Fruit fly (Drosophila melanogaster) S2 (cell line): Measurements from ENCODE around the gene norpA.

Experiments used
- CG8478 ChIP-seq: fragments of >200 bp; optimal IDR thresholded peaks from 2 replicates; lab custom pipeline; 2018
- CTCF ChIP-seq, 2 experiments: fragments of >200 bp; optimal IDR thresholded peaks; 2 replicates each; lab custom pipeline; 2018

The norpA gene

dm6 chrX:4329357-4329756, 6.9 kb downstream of the norpA start, which contains the start of gene CG12693:
TSS of gene CG12693 (minus strand) at chrX:4329457.
- TF ChIP-seq CG8478 (lab: Kevin White, UChicago) (no peak), CTCF (optimal IDR thresholded peaks at IDR 0.05; lab: Kevin White, UChicago) (no peak)

DNA sequence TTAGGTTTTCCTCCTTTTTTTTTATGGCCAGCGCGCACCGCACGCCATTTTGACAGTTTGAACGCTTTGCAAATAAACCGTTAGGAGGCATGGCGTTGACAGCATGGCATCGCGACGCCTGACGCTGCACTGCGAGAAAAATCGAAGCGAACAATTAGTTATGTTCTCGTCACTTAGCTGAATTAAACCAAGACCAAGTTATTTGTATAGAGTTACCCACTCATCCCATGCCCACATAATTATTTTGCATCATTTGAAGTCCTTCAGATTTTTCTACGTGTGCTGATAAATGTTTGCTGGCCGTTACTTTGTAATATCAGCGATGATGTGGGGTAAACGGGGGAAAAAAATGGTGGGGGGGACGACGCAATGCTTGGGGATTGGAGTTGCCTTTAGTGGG, 7.4 kb downstream of the norpA start:
- TF ChIP-seq CG8478 (lab: Kevin White, UChicago) (no peak), CTCF (optimal IDR thresholded peaks at IDR 0.05; lab: Kevin White, UChicago) (no peak)

- TF ChIP-seq CG8478 (lab: Kevin White, UChicago) (no peak), CTCF (optimal IDR thresholded peaks at IDR 0.05; lab: Kevin White, UChicago) (no peak)
These were observed 36.1 kb downstream of the norpA start for dm6 chrX:4358515-4358914.

- TF ChIP-seq CTCF (optimal IDR thresholded peaks at IDR 0.05; lab: Kevin White, UChicago) (peak; percentile 61 to 63), CG8478 (lab: Kevin White, UChicago) (no peak)
These were observed 43.8 kb downstream of the norpA start, which contains the start of gene CG3626 for dm6 chrX:4366196-4366595. TSS of gene CG3626 (plus strand) at chrX:4366417.

- TF ChIP-seq CTCF (optimal IDR thresholded peaks at IDR 0.05; lab: Kevin White, UChicago): no peak
- no peak for TF ChIP-seq CG8478 (lab: Kevin White, UChicago)
These were observed 53.1 kb downstream of the norpA start for dm6 chrX:4375574-4375973.

dm6 chrX:4380381-4380780, 58.0 kb downstream of the norpA start:
- TF ChIP-seq CG8478 (lab: Kevin White, UChicago) (no peak), CTCF (optimal IDR thresholded peaks at IDR 0.05; lab: Kevin White, UChicago) (no peak)

DNA sequence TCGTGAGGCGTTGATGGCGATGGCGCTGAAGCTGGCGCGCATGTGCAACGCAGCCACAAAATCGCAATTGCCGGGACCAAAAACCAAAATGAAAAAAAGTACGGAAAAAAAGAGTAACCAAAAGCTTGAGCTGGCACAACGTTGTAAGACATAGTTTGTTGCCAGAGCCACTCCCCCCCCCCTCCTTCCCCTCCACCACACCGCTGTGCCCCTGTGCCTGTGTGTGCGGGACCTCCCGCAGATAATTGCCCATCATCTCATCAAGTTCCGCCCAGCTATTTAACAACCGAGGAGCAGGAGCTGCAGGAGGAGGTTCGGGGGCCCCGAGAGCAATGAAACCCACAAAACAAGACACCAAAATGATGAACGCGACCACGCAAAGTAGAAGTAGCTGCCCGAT, 58.7 kb downstream of the norpA start:
- no peak for TF ChIP-seq CG8478 (lab: Kevin White, UChicago)
- no peak for TF ChIP-seq CTCF (optimal IDR thresholded peaks at IDR 0.05; lab: Kevin White, UChicago)

DNA sequence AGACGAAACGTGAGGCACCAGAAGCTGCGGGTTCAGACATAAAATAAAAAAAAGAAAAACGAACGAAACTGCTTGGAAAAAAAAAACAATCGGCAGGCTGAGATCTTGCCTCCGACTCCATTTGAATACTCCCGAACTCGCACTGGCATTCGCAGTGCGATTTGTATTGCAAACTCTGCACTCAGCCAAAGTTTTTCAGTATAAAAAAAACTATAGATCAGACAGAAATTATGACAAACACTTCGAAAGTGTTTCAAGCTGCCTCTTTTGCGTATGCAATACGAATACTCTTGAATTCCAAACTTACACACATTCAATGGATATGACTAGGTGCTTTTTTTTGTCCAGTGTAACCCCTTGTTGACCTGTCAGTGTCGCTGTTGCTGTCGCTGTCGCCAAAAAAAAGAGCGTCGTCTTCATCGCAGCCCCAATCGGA, 68.9 kb downstream of the norpA start:
- TF ChIP-seq CTCF (optimal IDR thresholded peaks at IDR 0.05; lab: Kevin White, UChicago) (no peak), CG8478 (lab: Kevin White, UChicago) (no peak)

dm6 chrX:4399700-4400099, 77.3 kb downstream of the norpA start:
- no peak for TF ChIP-seq CTCF (optimal IDR thresholded peaks at IDR 0.05; lab: Kevin White, UChicago)
- no peak for TF ChIP-seq CG8478 (lab: Kevin White, UChicago)

dm6 chrX:4401540-4402138, 79.2 kb downstream of the norpA start:
- no peak for TF ChIP-seq CG8478 (lab: Kevin White, UChicago)
- no peak for TF ChIP-seq CTCF (optimal IDR thresholded peaks at IDR 0.05; lab: Kevin White, UChicago)

dm6 chrX:4411405-4411993, 89.1 kb downstream of the norpA start:
- peak; percentile 1 for TF ChIP-seq CG8478 (lab: Kevin White, UChicago)
- TF ChIP-seq CTCF (optimal IDR thresholded peaks at IDR 0.05; lab: Kevin White, UChicago): peak; percentile 37 to 61

dm6 chrX:4412546-4412945, 90.1 kb downstream of the norpA start, which contains the start of gene bi:
TSS of gene bi (plus strand) at chrX:4412856.
- no peak for TF ChIP-seq CTCF (optimal IDR thresholded peaks at IDR 0.05; lab: Kevin White, UChicago)
- TF ChIP-seq CG8478 (lab: Kevin White, UChicago): no peak

DNA sequence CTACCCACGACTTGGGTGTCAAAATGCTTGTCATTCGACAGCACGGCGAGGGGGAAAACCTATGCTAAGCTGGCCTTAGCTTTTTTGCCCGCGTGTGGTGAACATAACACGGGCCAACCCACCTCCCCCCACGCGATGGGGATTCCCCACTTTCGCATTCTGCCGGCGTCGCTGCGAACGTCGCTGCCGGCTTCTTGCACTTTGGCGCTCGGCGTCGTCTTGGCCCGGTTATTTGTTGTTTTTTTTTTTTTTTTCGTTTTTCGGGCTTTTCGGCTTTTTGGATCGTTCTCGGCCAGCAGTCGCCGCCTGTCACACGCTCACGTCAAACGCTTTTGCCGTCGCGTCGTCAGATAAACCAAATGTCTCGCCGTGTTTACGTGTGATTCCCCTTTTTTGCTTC, 90.7 kb downstream of the norpA start:
- TF ChIP-seq CG8478 (lab: Kevin White, UChicago) (no peak), CTCF (optimal IDR thresholded peaks at IDR 0.05; lab: Kevin White, UChicago) (no peak)
